Fruit fly (Drosophila melanogaster) whole organism, embryonic: ENCODE data around the gene Sf3a2.

Experiments used
- CG11093 ChIP-seq: fragments of 200-800 bp; sonication (Bioruptor generic); IDR thresholded peaks from 3 replicates; pipeline ENCODE4 v1.3.6; 2022; ENCODE audit warnings: missing biosample characterization, missing genetic modification characterization
- CG11398 ChIP-seq: fragments of 200-800 bp; sonication (Bioruptor generic); optimal IDR thresholded peaks from 2 replicates; lab custom pipeline; 2016; ENCODE audit warnings: missing biosample characterization, missing genetic modification characterization
- CG11695 ChIP-seq: fragments of 200-800 bp; sonication (Bioruptor generic); IDR thresholded peaks from 3 replicates; pipeline ENCODE4 v1.3.6; 2022; ENCODE audit warnings: missing biosample characterization, missing genetic modification characterization
- CG12659 ChIP-seq: fragments of 200-800 bp; sonication (Bioruptor generic); optimal IDR thresholded peaks from 3 replicates; lab custom pipeline; 2017; ENCODE audit warnings: mild to moderate bottlenecking, missing biosample characterization, missing genetic modification reagents, missing genetic modification characterization
- CG13894 ChIP-seq: fragments of 200-800 bp; sonication (Bioruptor generic); optimal IDR thresholded peaks from 3 replicates; lab custom pipeline; 2018; ENCODE audit warnings: missing biosample characterization, mild to moderate bottlenecking, missing genetic modification characterization, moderate library complexity
- CG1602 ChIP-seq: fragments of 200-800 bp; sonication (Bioruptor generic); optimal IDR thresholded peaks from 3 replicates; lab custom pipeline; 2016; ENCODE audit warnings: missing biosample characterization, missing genetic modification characterization
- CG17359 ChIP-seq: fragments of 200-800 bp; sonication (Bioruptor generic); optimal IDR thresholded peaks from 3 replicates; lab custom pipeline; 2018; ENCODE audit warnings: missing biosample characterization, mild to moderate bottlenecking, missing genetic modification characterization, moderate library complexity
- CG2116 ChIP-seq: fragments of 200-800 bp; sonication (Bioruptor generic); optimal IDR thresholded peaks from 3 replicates; lab custom pipeline; 2018; ENCODE audit warnings: missing biosample characterization, mild to moderate bottlenecking, missing genetic modification characterization
- CG2120 ChIP-seq: fragments of 200-800 bp; sonication (Bioruptor generic); optimal IDR thresholded peaks from 3 replicates; lab custom pipeline; 2016; ENCODE audit warnings: missing biosample characterization, missing genetic modification characterization
- CG32767 ChIP-seq: fragments of 200-800 bp; sonication (Bioruptor generic); IDR thresholded peaks from 2 replicates; pipeline ENCODE4 v1.3.6; 2022; ENCODE audit warnings: missing biosample characterization, missing genetic modification characterization
- CG3281 ChIP-seq: fragments of 200-800 bp; sonication (Bioruptor generic); optimal IDR thresholded peaks from 3 replicates; lab custom pipeline; 2017; ENCODE audit warnings: missing biosample characterization, mild to moderate bottlenecking, missing genetic modification characterization
- CG3407 ChIP-seq: fragments of 200-800 bp; sonication (Bioruptor generic); optimal IDR thresholded peaks from 2 replicates; lab custom pipeline; 2018; ENCODE audit warnings: missing biosample characterization, mild to moderate bottlenecking, missing genetic modification characterization
- CG42726 ChIP-seq: fragments of 200-800 bp; sonication (Bioruptor generic); IDR thresholded peaks from 2 replicates; pipeline ENCODE4 v1.3.6; 2022; ENCODE audit warnings: missing biosample characterization, missing genetic modification characterization; ENCODE audit not compliant: partially characterized antibody
- CG4404 ChIP-seq: fragments of 200-800 bp; sonication (Bioruptor generic); IDR thresholded peaks from 2 replicates; pipeline ENCODE4 v1.3.6; 2022; ENCODE audit warnings: missing biosample characterization, missing genetic modification characterization
- CG4854 ChIP-seq: fragments of 200-800 bp; sonication (Bioruptor generic); optimal IDR thresholded peaks from 2 replicates; lab custom pipeline; 2016; ENCODE audit warnings: missing biosample characterization, missing genetic modification characterization, inconsistent platforms
- CG5245 ChIP-seq: fragments of 200-800 bp; sonication (Bioruptor generic); optimal IDR thresholded peaks from 3 replicates; lab custom pipeline; 2016; ENCODE audit warnings: missing biosample characterization, missing genetic modification characterization
- CG7271 ChIP-seq: fragments of 200-800 bp; sonication (Bioruptor generic); optimal IDR thresholded peaks from 2 replicates; lab custom pipeline; 2018; ENCODE audit warnings: missing biosample characterization, mild to moderate bottlenecking, missing genetic modification characterization, moderate library complexity
- CG7987 ChIP-seq: fragments of 200-800 bp; sonication (Bioruptor generic); optimal IDR thresholded peaks from 2 replicates; lab custom pipeline; 2018; ENCODE audit warnings: missing biosample characterization, mild to moderate bottlenecking, missing genetic modification characterization, moderate library complexity
- CHES-1-like ChIP-seq: fragments of 200-800 bp; sonication (Bioruptor generic); optimal IDR thresholded peaks from 2 replicates; lab custom pipeline; 2016; ENCODE audit warnings: missing biosample characterization, missing genetic modification characterization
- Camta ChIP-seq: fragments of 200-800 bp; sonication (Bioruptor generic); optimal IDR thresholded peaks from 2 replicates; lab custom pipeline; 2016; ENCODE audit warnings: missing biosample characterization, missing genetic modification characterization
- Dip2 ChIP-seq: fragments of 200-800 bp; sonication (Bioruptor generic); IDR thresholded peaks from 2 replicates; pipeline ENCODE4 v1.3.6; 2022; ENCODE audit warnings: missing biosample characterization, missing genetic modification characterization
- Ets97D ChIP-seq: fragments of 200-800 bp; sonication (Bioruptor generic); optimal IDR thresholded peaks from 3 replicates; lab custom pipeline; 2016; ENCODE audit warnings: missing biosample characterization, missing genetic modification characterization
- H15 ChIP-seq: fragments of 200-800 bp; sonication (Bioruptor generic); IDR thresholded peaks from 3 replicates; pipeline ENCODE4 v1.3.6; 2022; ENCODE audit warnings: missing biosample characterization, missing genetic modification characterization
- Max ChIP-seq: fragments of 200-800 bp; sonication (Bioruptor generic); optimal IDR thresholded peaks from 2 replicates; lab custom pipeline; 2016; ENCODE audit warnings: missing biosample characterization, mild to moderate bottlenecking, missing genetic modification characterization
- Meics ChIP-seq: fragments of 200-800 bp; sonication (Bioruptor generic); optimal IDR thresholded peaks from 2 replicates; lab custom pipeline; 2017; ENCODE audit warnings: missing biosample characterization, mild to moderate bottlenecking, missing genetic modification characterization
- NC2β ChIP-seq: fragments of 200-800 bp; sonication (Bioruptor generic); optimal IDR thresholded peaks from 2 replicates; lab custom pipeline; 2016; ENCODE audit warnings: missing biosample characterization, missing genetic modification characterization
- Sry-δ ChIP-seq: fragments of 200-800 bp; sonication (Bioruptor generic); optimal IDR thresholded peaks from 2 replicates; lab custom pipeline; 2016; ENCODE audit warnings: missing biosample characterization, missing genetic modification characterization
- Vsx1 ChIP-seq: fragments of 200-800 bp; sonication (Bioruptor generic); optimal IDR thresholded peaks from 2 replicates; lab custom pipeline; 2017; ENCODE audit warnings: missing biosample characterization, mild to moderate bottlenecking, missing genetic modification characterization, missing genetic modification reagents
- Xbp1 ChIP-seq: fragments of 200-800 bp; sonication (Bioruptor generic); optimal IDR thresholded peaks from 3 replicates; lab custom pipeline; 2016; ENCODE audit warnings: missing biosample characterization, mild to moderate bottlenecking, missing genetic modification characterization
- bcd ChIP-seq: fragments of 200-800 bp; sonication (Bioruptor generic); optimal IDR thresholded peaks from 2 replicates; lab custom pipeline; 2017; ENCODE audit warnings: missing biosample characterization, mild to moderate bottlenecking, missing genetic modification characterization
- chinmo ChIP-seq: fragments of 200-800 bp; sonication (Bioruptor generic); IDR thresholded peaks from 4 replicates; pipeline ENCODE4 v1.3.6; 2022; ENCODE audit warnings: missing biosample characterization, missing genetic modification characterization; ENCODE audit not compliant: partially characterized antibody
- chn ChIP-seq: fragments of 200-800 bp; sonication (Bioruptor generic); optimal IDR thresholded peaks from 2 replicates; lab custom pipeline; 2016; ENCODE audit warnings: missing biosample characterization, missing genetic modification characterization
- dimm ChIP-seq: fragments of 200-800 bp; sonication (Bioruptor generic); IDR thresholded peaks from 2 replicates; pipeline ENCODE4 v1.3.6; 2022; ENCODE audit warnings: missing biosample characterization, missing genetic modification characterization
- disco-r ChIP-seq: fragments of 200-800 bp; sonication (Bioruptor generic); optimal IDR thresholded peaks from 2 replicates; lab custom pipeline; 2016; ENCODE audit warnings: missing biosample characterization, missing genetic modification characterization
- ems ChIP-seq: fragments of 200-800 bp; sonication (Bioruptor generic); optimal IDR thresholded peaks from 3 replicates; lab custom pipeline; 2016; ENCODE audit warnings: missing biosample characterization, missing genetic modification characterization
- gcm ChIP-seq: fragments of 200-800 bp; sonication (Bioruptor generic); optimal IDR thresholded peaks from 2 replicates; lab custom pipeline; 2019; ENCODE audit warnings: missing biosample characterization, mild to moderate bottlenecking, missing genetic modification characterization, moderate library complexity
- gt ChIP-seq: fragments of 200-800 bp; sonication (Bioruptor generic); IDR thresholded peaks from 2 replicates; pipeline ENCODE4 v1.3.6; 2022; ENCODE audit warnings: missing biosample characterization, missing genetic modification characterization
- hkb ChIP-seq, 2 experiments: fragments of 200-800 bp in 1 of 2; fragments of >200 bp in 1 of 2; sonication (Bioruptor generic) in 1 of 2; IDR thresholded peaks in 1 of 2; optimal IDR thresholded peaks in 1 of 2; 2 replicates each; pipeline versions ENCODE4 v1.3.6 to Lab custom; 2017 to 2022; ENCODE audit warnings: missing biosample characterization in 1 of 2, missing genetic modification characterization in 1 of 2
- hth ChIP-seq: fragments of >200 bp; optimal IDR thresholded peaks from 2 replicates; lab custom pipeline; 2017; ENCODE audit warnings: inconsistent platforms
- lbe ChIP-seq: fragments of 200-800 bp; sonication (Bioruptor generic); optimal IDR thresholded peaks from 2 replicates; lab custom pipeline; 2016; ENCODE audit warnings: missing biosample characterization, mild to moderate bottlenecking, missing genetic modification characterization
- lola ChIP-seq, 3 experiments: fragments of >200 bp in 2 of 3; fragments of 200-800 bp in 1 of 3; sonication (Bioruptor generic) in 1 of 3; optimal IDR thresholded peaks; 2 replicates each; lab custom pipeline; 2017 to 2019; ENCODE audit warnings: missing biosample characterization in 3 of 3, missing genetic modification characterization in 3 of 3, mild to moderate bottlenecking in 1 of 3, moderate library complexity in 1 of 3
- lov ChIP-seq, 2 experiments: fragments of 200-800 bp in 1 of 2; fragments of >200 bp in 1 of 2; sonication (Bioruptor generic) in 1 of 2; IDR thresholded peaks in 1 of 2; optimal IDR thresholded peaks in 1 of 2; 2 replicates in 1 of 2; 3 replicates in 1 of 2; pipeline versions ENCODE4 v1.3.6 to Lab custom; 2017 to 2022; ENCODE audit warnings: missing biosample characterization in 1 of 2, missing genetic modification characterization in 1 of 2
- otp ChIP-seq: fragments of 200-800 bp; sonication (Bioruptor generic); IDR thresholded peaks from 3 replicates; pipeline ENCODE4, ENCODE4 v1.3.6; 2022; ENCODE audit warnings: missing biosample characterization, missing genetic modification characterization
- p53 ChIP-seq: fragments of 200-800 bp; sonication (Bioruptor generic); optimal IDR thresholded peaks from 2 replicates; lab custom pipeline; 2016; ENCODE audit warnings: missing biosample characterization, missing genetic modification characterization
- pb ChIP-seq: fragments of 200-800 bp; sonication (Bioruptor generic); optimal IDR thresholded peaks from 3 replicates; lab custom pipeline; 2016; ENCODE audit warnings: missing biosample characterization, missing genetic modification characterization
- pros ChIP-seq: fragments of 200-800 bp; sonication (Bioruptor generic); optimal IDR thresholded peaks from 3 replicates; lab custom pipeline; 2019; ENCODE audit warnings: missing biosample characterization, mild to moderate bottlenecking, missing genetic modification characterization, moderate library complexity
- run ChIP-seq: fragments of 200-800 bp; sonication (Bioruptor generic); optimal IDR thresholded peaks from 3 replicates; lab custom pipeline; 2018; ENCODE audit warnings: missing biosample characterization, mild to moderate bottlenecking, missing genetic modification characterization
- ssp ChIP-seq: fragments of 200-800 bp; sonication (Bioruptor generic); IDR thresholded peaks from 2 replicates; pipeline ENCODE4 v1.3.6; 2022; ENCODE audit warnings: missing biosample characterization, missing genetic modification characterization
- vnd ChIP-seq: fragments of 200-800 bp; sonication (Bioruptor generic); IDR thresholded peaks from 3 replicates; pipeline ENCODE4 v1.3.6; 2022; ENCODE audit warnings: missing biosample characterization, missing genetic modification characterization; ENCODE audit not compliant: partially characterized antibody
- zfh1 ChIP-seq: fragments of 200-800 bp; sonication (Bioruptor generic); IDR thresholded peaks from 3 replicates; pipeline ENCODE4 v1.3.6; 2022; ENCODE audit warnings: missing biosample characterization, missing genetic modification characterization

The Sf3a2 gene

DNA sequence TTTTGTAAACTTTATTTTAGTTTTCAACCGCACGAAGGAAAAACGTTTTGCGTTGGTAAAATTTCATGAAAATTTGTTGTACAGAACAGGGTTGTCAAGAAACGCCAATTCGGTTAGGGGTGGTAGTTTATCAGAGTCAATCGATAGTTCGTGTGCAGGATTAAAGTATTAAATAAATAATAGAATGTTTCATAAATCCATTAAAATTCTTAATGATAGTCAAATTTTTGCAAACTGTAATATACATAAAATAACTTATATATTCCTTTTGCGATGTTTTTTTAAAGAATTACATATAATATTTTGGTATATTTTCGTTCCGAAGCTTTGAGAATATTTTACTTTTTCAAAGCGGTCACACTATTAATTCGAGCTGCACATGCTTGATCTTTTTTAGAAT, at the start of gene Sf3a2, which contains the start of gene CG42588 (continued):
- no peak for TF ChIP-seq CG3407
- no peak for TF ChIP-seq p53 (GFP tag; lab: Kevin White, UChicago)
- TF ChIP-seq Sry-δ (GFP tag; lab: Kevin White, UChicago): peak; percentile 80
- no peak for TF ChIP-seq Vsx1 (GFP tag; lab: Kevin White, UChicago)
- TF ChIP-seq Xbp1: peak; percentile 81
- TF ChIP-seq chn (GFP tag; lab: Kevin White, UChicago): peak; percentile 42
- TF ChIP-seq CG3281 (GFP tag; lab: Kevin White, UChicago): no peak
- peak; percentile 74 for TF ChIP-seq CG12659 (GFP tag; lab: Kevin White, UChicago)
- TF ChIP-seq CG7987 (GFP tag; lab: Kevin White, UChicago): no peak
- peak; percentile 44 for TF ChIP-seq CG4854 (GFP tag; lab: Kevin White, UChicago)
- peak; percentile 63 for TF ChIP-seq CG32767
- TF ChIP-seq NC2β (GFP tag; lab: Kevin White, UChicago): no peak
- TF ChIP-seq Meics (GFP tag; lab: Kevin White, UChicago): peak; percentile 49
- TF ChIP-seq CG2120 (GFP tag; lab: Kevin White, UChicago): peak; percentile 82
- peak; percentile 68 for TF ChIP-seq vnd (GFP tag; lab: Robert Waterston, UW)
- TF ChIP-seq dimm (GFP tag; lab: Robert Waterston, UW): no peak
- TF ChIP-seq CG13894 (tag; lab: Kevin White, UChicago): no peak
- no peak for TF ChIP-seq disco-r (GFP tag; lab: Kevin White, UChicago)
- no peak for TF ChIP-seq gt (GFP tag; lab: Robert Waterston, UW)
- TF ChIP-seq hkb (optimal IDR thresholded peaks at IDR 0.05; lab: Kevin White, UChicago): no peak
- TF ChIP-seq hkb (GFP tag; IDR thresholded peaks at IDR 0.05; lab: Robert Waterston, UW): no peak
- 0 out of 3 replicates have a peak, but pooled peaks have one; percentile 54 for TF ChIP-seq CG11695
- TF ChIP-seq Ets97D (GFP tag; lab: Kevin White, UChicago): peak; percentile 57
- TF ChIP-seq CG7271 (tag; lab: Kevin White, UChicago): no peak
- TF ChIP-seq lov (optimal IDR thresholded peaks at IDR 0.05; lab: Kevin White, UChicago): no peak
- TF ChIP-seq lov (GFP tag; IDR thresholded peaks at IDR 0.05; lab: Robert Waterston, UW): 0 out of 3 replicates have a peak, but pooled peaks have one; percentile 9
- peak; percentile 70 for TF ChIP-seq zfh1 (GFP tag; lab: Robert Waterston, UW)
- TF ChIP-seq pb: no peak
- TF ChIP-seq gcm (GFP tag; lab: Kevin White, UChicago): peak; percentile 12
- peak; percentile 83 for TF ChIP-seq CG2116 (GFP tag; lab: Kevin White, UChicago)
- TF ChIP-seq CG11398 (GFP tag; lab: Kevin White, UChicago): no peak
- TF ChIP-seq CG42726: peak; percentile 39; the same call in 1 of the 2 replicates
- TF ChIP-seq ssp (GFP tag; lab: Robert Waterston, UW): no peak; the same call in 1 of the 2 replicates
- 0 out of 4 replicates have a peak, but pooled peaks have one; percentile 7 for TF ChIP-seq chinmo (GFP tag; lab: Robert Waterston, UW)
- TF ChIP-seq otp (GFP tag; lab: Robert Waterston, UW): no peak
- TF ChIP-seq ems (GFP tag; lab: Kevin White, UChicago): peak; percentile 47
- TF ChIP-seq lola (GFP tag; optimal IDR thresholded peaks at IDR 0.05; lab: Kevin White, UChicago): peak in 1 of 3 experiments; percentile 69
- TF ChIP-seq Max (GFP tag; lab: Kevin White, UChicago): peak; percentile 73
- no peak for TF ChIP-seq CG5245 (GFP tag; lab: Kevin White, UChicago)
- no peak for TF ChIP-seq Dip2 (GFP tag; lab: Robert Waterston, UW)
- no peak for TF ChIP-seq run (tag; lab: Kevin White, UChicago)
- peak; percentile 79 for TF ChIP-seq CG1602 (GFP tag; lab: Kevin White, UChicago)
- TF ChIP-seq lbe (GFP tag; lab: Kevin White, UChicago): peak; percentile 39
- no peak for TF ChIP-seq Camta (GFP tag; lab: Kevin White, UChicago)
- peak; percentile 48 for TF ChIP-seq CG17359
- no peak for TF ChIP-seq CG11093 (GFP tag; lab: Robert Waterston, UW)
- no peak for TF ChIP-seq hth (lab: Kevin White, UChicago)
- no peak for TF ChIP-seq CHES-1-like (GFP tag; lab: Kevin White, UChicago)
- peak; percentile 68 for TF ChIP-seq CG4404 (GFP tag; lab: Robert Waterston, UW)
- peak; percentile 68; the same call in 2 of the 3 replicates for TF ChIP-seq H15 (GFP tag; lab: Robert Waterston, UW)
- no peak for TF ChIP-seq bcd (GFP tag; lab: Kevin White, UChicago)
- no peak for TF ChIP-seq pros
